Fruit fly (Drosophila melanogaster): ENCODE results near the gene CG4098.

The CG4098 gene

DNA sequence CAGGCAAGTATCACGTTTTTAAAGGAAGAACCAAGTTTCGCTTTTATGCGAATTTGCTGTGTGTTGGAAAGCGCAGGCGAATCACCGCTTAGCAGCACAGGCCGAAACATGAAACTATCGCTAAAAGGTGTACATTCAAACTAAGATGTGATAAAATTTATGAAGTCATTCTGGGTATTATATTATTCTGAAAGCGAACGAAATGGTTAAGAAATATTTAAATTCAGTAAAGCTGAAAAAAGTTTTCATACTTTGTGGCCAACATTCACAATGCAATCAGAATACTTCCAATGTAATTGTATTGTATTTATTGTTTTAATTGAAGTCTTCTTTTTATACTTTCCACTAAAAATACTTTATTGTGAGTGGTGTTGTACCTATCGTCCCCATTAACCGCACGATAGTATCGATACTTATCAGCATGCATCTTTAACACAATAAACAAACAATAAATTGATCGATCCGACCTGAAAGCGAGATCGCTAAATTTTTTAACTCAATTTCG lies 27.9 kb downstream of the CG4098 start, which contains the start of gene Smn (continued):
- TF ChIP-seq NfI (GFP tag; optimal IDR thresholded peaks at IDR 0.05): no peak
- peak; percentile 84 for TF ChIP-seq CG13287 (GFP tag; IDR thresholded peaks at IDR 0.05; ENCODE audit: partially characterized antibody)
- TF ChIP-seq CG6791 (GFP tag; IDR thresholded peaks at IDR 0.05; ENCODE audit: partially characterized antibody): peak; percentile 89
- TF ChIP-seq CG3281 (GFP tag; optimal IDR thresholded peaks at IDR 0.05): peak; percentile 57
- no peak for TF ChIP-seq tx (GFP tag; optimal IDR thresholded peaks at IDR 0.05)
- TF ChIP-seq jing (GFP tag; optimal IDR thresholded peaks at IDR 0.05): no peak
- peak; percentile 44; the same call in 1 of the 2 replicates for TF ChIP-seq al (GFP tag; IDR thresholded peaks at IDR 0.05)
- peak; percentile 41 for TF ChIP-seq slp2 (GFP tag; optimal IDR thresholded peaks at IDR 0.05)
- TF ChIP-seq CG7556 (GFP tag; optimal IDR thresholded peaks at IDR 0.05): peak; percentile 26
- peak; percentile 46 for TF ChIP-seq CG10543 (GFP tag; optimal IDR thresholded peaks at IDR 0.05)
- TF ChIP-seq mam (GFP tag; optimal IDR thresholded peaks at IDR 0.05): peak; percentile 73
- TF ChIP-seq CG30403 (GFP tag; optimal IDR thresholded peaks at IDR 0.05): peak; percentile 72
- no peak for TF ChIP-seq croc (GFP tag; conservative IDR thresholded peaks at IDR 0.05)
- TF ChIP-seq CG15269 (tag; optimal IDR thresholded peaks at IDR 0.05): peak; percentile 46
- TF ChIP-seq MBD-R2 (GFP tag; IDR thresholded peaks at IDR 0.05): peak; percentile 55
- TF ChIP-seq nerfin-2 (GFP tag; IDR thresholded peaks at IDR 0.05; ENCODE audit: partially characterized antibody): peak; percentile 89
- no peak for TF ChIP-seq dan (GFP tag; IDR thresholded peaks at IDR 0.05)
- TF ChIP-seq Atf6 (GFP tag; IDR thresholded peaks at IDR 0.05): no peak
- TF ChIP-seq CHES-1-like (GFP tag; optimal IDR thresholded peaks at IDR 0.05): peak; percentile 78
- peak; percentile 35 for TF ChIP-seq kni (GFP tag; optimal IDR thresholded peaks at IDR 0.05)
- TF ChIP-seq CG16813 (GFP tag; IDR thresholded peaks at IDR 0.05; ENCODE audit: partially characterized antibody): peak; percentile 90
- peak; percentile 67 for TF ChIP-seq Side (GFP tag; optimal IDR thresholded peaks at IDR 0.05)
- no peak for TF ChIP-seq oc (tag; optimal IDR thresholded peaks at IDR 0.05)
- no peak for TF ChIP-seq CG5953 (GFP tag; IDR thresholded peaks at IDR 0.05)
- peak; percentile 52 for TF ChIP-seq trem (tag; optimal IDR thresholded peaks at IDR 0.05)
- peak; percentile 62 for TF ChIP-seq Camta (GFP tag; optimal IDR thresholded peaks at IDR 0.05)
- no peak for TF ChIP-seq Doc2 (GFP tag; IDR thresholded peaks at IDR 0.05)
- no peak for TF ChIP-seq Nf-YA (GFP tag; IDR thresholded peaks at IDR 0.05)
- TF ChIP-seq Asciz (GFP tag; optimal IDR thresholded peaks at IDR 0.05): no peak
- TF ChIP-seq CG1024 (GFP tag; IDR thresholded peaks at IDR 0.05): no peak
- peak; percentile 80 for TF ChIP-seq inv (GFP tag; IDR thresholded peaks at IDR 0.05; ENCODE audit: partially characterized antibody)
- no peak for TF ChIP-seq D (optimal IDR thresholded peaks at IDR 0.05)
- TF ChIP-seq D (GFP tag; optimal IDR thresholded peaks at IDR 0.05): no peak
- peak; percentile 71 for TF ChIP-seq CG9932 (GFP tag; IDR thresholded peaks at IDR 0.05)
- peak; percentile 57 for TF ChIP-seq CG15514 (GFP tag; optimal IDR thresholded peaks at IDR 0.05)
- peak; percentile 29 for TF ChIP-seq CG1233 (GFP tag; optimal IDR thresholded peaks at IDR 0.05)
- TF ChIP-seq Med (GFP tag): peak; percentile 88
- no peak for TF ChIP-seq C15 (GFP tag; IDR thresholded peaks at IDR 0.05)
- no peak for TF ChIP-seq CG9876 (GFP tag; optimal IDR thresholded peaks at IDR 0.05)
- TF ChIP-seq CG6813 (GFP tag; optimal IDR thresholded peaks at IDR 0.05): no peak
- peak; percentile 61 for TF ChIP-seq CG12391 (tag; optimal IDR thresholded peaks at IDR 0.05)
- peak; percentile 52 for TF ChIP-seq shn (GFP tag; optimal IDR thresholded peaks at IDR 0.05)
- no peak for TF ChIP-seq CG2889 (GFP tag; IDR thresholded peaks at IDR 0.05)
- no peak for TF ChIP-seq dmrt11E (tag; optimal IDR thresholded peaks at IDR 0.05)
- no peak for TF ChIP-seq Elba2 (GFP tag; optimal IDR thresholded peaks at IDR 0.05)
- no peak for TF ChIP-seq chif (GFP tag; optimal IDR thresholded peaks at IDR 0.05)
- TF ChIP-seq CG31224 (GFP tag; IDR thresholded peaks at IDR 0.05): no peak
- TF ChIP-seq CG15073 (GFP tag; optimal IDR thresholded peaks at IDR 0.05): no peak
- TF ChIP-seq B-H2 (GFP tag; optimal IDR thresholded peaks at IDR 0.05): peak; percentile 55
- peak; percentile 26 for TF ChIP-seq CG7928 (GFP tag; optimal IDR thresholded peaks at IDR 0.05)
- peak; percentile 42 for TF ChIP-seq nerfin-1 (tag; optimal IDR thresholded peaks at IDR 0.05)
